Worm (Caenorhabditis elegans) whole organism, L1 larva: ENCODE results near the gene nhr-58.

ENCODE experiments used
- C04F5.9 ChIP-seq: sonication (generic microtip); optimal IDR thresholded peaks from 2 replicates; lab custom pipeline; 2016; ENCODE audit warnings: missing genetic modification characterization, missing compliant biosample characterization
- C16A3.4 ChIP-seq: fragments of 150-350 bp; optimal IDR thresholded peaks from 2 replicates; lab custom pipeline; 2014; ENCODE audit warnings: missing biosample characterization, missing genetic modification characterization
- F16B12.6 ChIP-seq: fragments of 150-350 bp; optimal IDR thresholded peaks from 2 replicates; lab custom pipeline; 2014; ENCODE audit warnings: missing biosample characterization, missing genetic modification characterization
- Y116A8C.19 ChIP-seq: sonication (generic microtip); optimal IDR thresholded peaks from 2 replicates; lab custom pipeline; 2016; ENCODE audit warnings: missing compliant biosample characterization, missing genetic modification characterization, borderline replicate concordance
- blmp-1 ChIP-seq: fragments of 150-350 bp; optimal IDR thresholded peaks from 2 replicates; lab custom pipeline; 2014; ENCODE audit warnings: missing biosample characterization, missing genetic modification characterization
- ceh-8 ChIP-seq: fragments of 200-800 bp; sonication (Bioruptor generic); optimal IDR thresholded peaks from 2 replicates; lab custom pipeline; 2018; ENCODE audit warnings: mild to moderate bottlenecking, missing genetic modification characterization, moderate library complexity, missing compliant biosample characterization
- ceh-88 ChIP-seq: fragments of 200-800 bp; sonication (Bioruptor generic); IDR thresholded peaks from 2 replicates; pipeline ENCODE4 v1.3.6; 2022; ENCODE audit warnings: missing genetic modification characterization, missing compliant biosample characterization
- dpl-1 ChIP-seq, 3 experiments: fragments of 150-350 bp in 2 of 3; sonication (generic microtip) in 1 of 3; optimal IDR thresholded peaks; 2 replicates each; lab custom pipeline; 2014 to 2017; ENCODE audit warnings: missing biosample characterization in 3 of 3, missing genetic modification characterization in 3 of 3, missing genetic modification reagents in 3 of 3
- efl-1 ChIP-seq, 4 experiments: fragments of 150-350 bp; optimal IDR thresholded peaks in 3 of 4; peaks in 1 of 4; 1 replicate in 1 of 4; 2 replicates in 3 of 4; lab custom pipeline; 2014; ENCODE audit warnings: missing biosample characterization in 2 of 4, missing genetic modification characterization in 2 of 4, missing genetic modification reagents in 2 of 4
- egl-13 ChIP-seq: sonication (generic microtip); optimal IDR thresholded peaks from 2 replicates; lab custom pipeline; 2016; ENCODE audit warnings: missing genotype, missing genetic modification reagents, missing genetic modification characterization, missing compliant biosample characterization
- elt-2 ChIP-seq: sonication (generic microtip); optimal IDR thresholded peaks from 2 replicates; lab custom pipeline; 2016; ENCODE audit warnings: missing genetic modification characterization, mild to moderate bottlenecking, inconsistent platforms, missing compliant biosample characterization, missing genetic modification reagents
- elt-3 ChIP-seq, 6 experiments: fragments of 150-350 bp in 1 of 6; sonication (generic microtip); optimal IDR thresholded peaks; 2 replicates each; lab custom pipeline; 2017 to 2018; ENCODE audit warnings: missing biosample characterization in 6 of 6, missing genetic modification characterization in 6 of 6, inconsistent platforms in 1 of 6
- fkh-10 ChIP-seq: sonication (generic microtip); optimal IDR thresholded peaks from 2 replicates; lab custom pipeline; 2017; ENCODE audit warnings: missing biosample characterization, missing genetic modification reagents, missing genetic modification characterization
- fos-1 ChIP-seq: fragments of 150-350 bp; optimal IDR thresholded peaks from 2 replicates; lab custom pipeline; 2014; ENCODE audit warnings: missing biosample characterization, missing genetic modification characterization
- grh-1 ChIP-seq: fragments of 200-800 bp; sonication (Bioruptor generic); IDR thresholded peaks from 2 replicates; pipeline ENCODE4 v1.3.6; 2022; ENCODE audit warnings: missing genetic modification reagents, missing genetic modification characterization, missing compliant biosample characterization
- hlh-4 ChIP-seq: sonication (generic microtip); optimal IDR thresholded peaks from 2 replicates; lab custom pipeline; 2016; ENCODE audit warnings: mild to moderate bottlenecking, missing genetic modification characterization, missing compliant biosample characterization
- lin-13 ChIP-seq: fragments of 150-350 bp; optimal IDR thresholded peaks from 2 replicates; lab custom pipeline; 2014; ENCODE audit warnings: missing biosample characterization, missing genetic modification reagents, missing genetic modification characterization
- lin-15B ChIP-seq: fragments of 150-350 bp; sonication (generic microtip); optimal IDR thresholded peaks from 3 replicates; lab custom pipeline; 2014; ENCODE audit warnings: missing biosample characterization, missing genetic modification characterization
- lin-35 ChIP-seq, 2 experiments: fragments of 150-350 bp; optimal IDR thresholded peaks; 2 replicates each; lab custom pipeline; 2014; ENCODE audit warnings: missing biosample characterization in 2 of 2, missing genetic modification characterization in 2 of 2, missing genetic modification reagents in 2 of 2
- lir-3 ChIP-seq: sonication (generic microtip); optimal IDR thresholded peaks from 2 replicates; lab custom pipeline; 2016; ENCODE audit warnings: mild to moderate bottlenecking, missing genetic modification characterization, moderate library complexity, missing compliant biosample characterization; ENCODE audit not compliant: poor library complexity
- mab-9 ChIP-seq: fragments of 200-800 bp; sonication (Bioruptor generic); IDR thresholded peaks from 2 replicates; pipeline ENCODE4 v1.3.6; 2022; ENCODE audit warnings: missing genetic modification reagents, missing genetic modification characterization, missing compliant biosample characterization
- mdl-1 ChIP-seq, 2 experiments: fragments of 150-350 bp; optimal IDR thresholded peaks; 2 replicates each; lab custom pipeline; 2014 to 2017; ENCODE audit warnings: missing biosample characterization in 2 of 2, missing genetic modification characterization in 2 of 2, inconsistent platforms in 1 of 2
- mep-1 ChIP-seq: fragments of 150-350 bp; optimal IDR thresholded peaks from 2 replicates; lab custom pipeline; 2014; ENCODE audit warnings: missing biosample characterization, missing genetic modification characterization
- nhr-71 ChIP-seq: sonication (generic microtip); optimal IDR thresholded peaks from 2 replicates; lab custom pipeline; 2016; ENCODE audit warnings: mild to moderate bottlenecking, missing genetic modification characterization, moderate library complexity, missing compliant biosample characterization
- nhr-76 ChIP-seq: sonication (generic microtip); optimal IDR thresholded peaks from 2 replicates; lab custom pipeline; 2017; ENCODE audit warnings: missing biosample characterization, missing genetic modification characterization
- nhr-77 ChIP-seq: fragments of 150-350 bp; optimal IDR thresholded peaks from 2 replicates; lab custom pipeline; 2014; ENCODE audit warnings: missing biosample characterization, missing genetic modification characterization
- nhr-85 ChIP-seq: sonication (generic microtip); peaks from one replicate; lab custom pipeline; 2016; ENCODE audit warnings: missing genetic modification characterization, inconsistent platforms, missing compliant biosample characterization
- snu-23 ChIP-seq: sonication (generic microtip); optimal IDR thresholded peaks from 2 replicates; lab custom pipeline; 2016; ENCODE audit warnings: missing genetic modification characterization, missing compliant biosample characterization
- sptf-1 ChIP-seq: fragments of 150-350 bp; optimal IDR thresholded peaks from 2 replicates; lab custom pipeline; 2014; ENCODE audit warnings: missing biosample characterization, missing genetic modification characterization
- swsn-7 ChIP-seq: sonication (generic microtip); optimal IDR thresholded peaks from 2 replicates; lab custom pipeline; 2016; ENCODE audit warnings: missing genetic modification characterization, missing compliant biosample characterization
- unc-86 ChIP-seq: sonication (generic microtip); optimal IDR thresholded peaks from 2 replicates; lab custom pipeline; 2016; ENCODE audit warnings: missing genetic modification characterization, missing compliant biosample characterization
- unc-98 ChIP-seq: fragments of 200-800 bp; sonication (Bioruptor generic); IDR thresholded peaks from 2 replicates; pipeline ENCODE4 v1.3.6; 2022; ENCODE audit warnings: missing genetic modification characterization, missing compliant biosample characterization
- ztf-11 ChIP-seq, 2 experiments: sonication (generic microtip); optimal IDR thresholded peaks; 2 replicates each; lab custom pipeline; 2016 to 2017; ENCODE audit warnings: missing genetic modification characterization in 2 of 2, missing biosample characterization in 1 of 2, missing compliant biosample characterization in 1 of 2

The nhr-58 gene

DNA sequence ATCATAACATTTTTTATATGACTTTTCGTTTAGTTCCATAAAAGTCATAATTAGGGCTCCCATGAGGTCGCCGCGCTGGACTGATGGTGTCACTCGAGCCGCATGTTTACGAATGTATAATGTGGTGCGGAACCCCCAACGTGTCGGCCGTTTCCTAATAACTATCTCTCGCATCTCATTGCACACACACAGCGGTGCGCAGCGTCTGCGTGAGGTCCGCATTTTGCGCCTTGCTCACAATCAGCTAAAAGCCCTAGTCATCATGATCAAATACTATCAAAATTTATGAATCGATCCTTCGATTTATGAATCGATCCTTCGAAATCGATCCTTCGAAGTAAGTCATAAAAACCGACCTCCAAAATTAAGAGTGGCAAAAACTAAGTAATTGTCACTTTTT, 27.9 kb downstream of the nhr-58 start, which contains the start of gene srx-7:
Gene srx-7 (plus strand): TSS at position 256 of the 400 bp plus-strand sequence.
- TF ChIP-seq mab-9 (GFP tag; lab: Robert Waterston, UW), result no peak
- no peak for TF ChIP-seq lin-15B (tag; lab: Kevin White, UChicago)
- TF ChIP-seq C04F5.9 (tag; lab: Kevin White, UChicago), result no peak
- TF ChIP-seq unc-98 (GFP tag; lab: Robert Waterston, UW), result no peak
- no peak for TF ChIP-seq swsn-7 (tag; lab: Kevin White, UChicago)
- no peak for TF ChIP-seq elt-3 (tag; optimal IDR thresholded peaks at IDR 0.05; lab: Kevin White, UChicago)
- TF ChIP-seq dpl-1 (GFP tag; optimal IDR thresholded peaks at IDR 0.05; lab: Kevin White, UChicago), result no peak
- no peak for TF ChIP-seq efl-1 (optimal IDR thresholded peaks at IDR 0.05; lab: Kevin White, UChicago)
- no peak for TF ChIP-seq efl-1 (GFP tag; optimal IDR thresholded peaks at IDR 0.05 in 1 of 2; lab: Kevin White, UChicago)
- no peak for TF ChIP-seq lin-13 (GFP tag; lab: Kevin White, UChicago)
- no peak for TF ChIP-seq egl-13 (tag; lab: Kevin White, UChicago)
- TF ChIP-seq nhr-76 (tag; lab: Kevin White, UChicago), result no peak
- no peak for TF ChIP-seq mep-1 (tag; lab: Kevin White, UChicago)
- TF ChIP-seq fos-1 (tag; lab: Kevin White, UChicago), result no peak
- no peak for TF ChIP-seq ceh-88 (GFP tag; lab: Robert Waterston, UW)

DNA sequence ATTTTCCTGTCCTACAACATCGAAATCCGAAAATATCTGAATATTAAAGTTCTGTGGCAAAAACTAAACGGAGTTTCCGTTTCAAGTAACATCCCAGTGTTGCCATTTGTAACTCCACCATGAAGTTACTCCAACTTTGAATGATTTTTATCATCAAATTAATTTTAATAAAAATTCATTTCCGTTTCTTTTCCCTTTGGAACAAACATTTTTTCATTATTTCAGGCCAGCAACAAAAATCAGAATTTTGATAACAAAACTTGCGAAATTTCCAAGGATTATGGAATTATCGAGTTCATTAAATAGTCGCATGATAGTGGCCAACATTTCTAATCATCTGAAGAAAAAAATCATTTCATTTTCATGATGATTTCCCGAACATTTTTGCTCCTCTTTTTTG, 30.8 kb downstream of the nhr-58 start, which contains the start of gene C14C6.2:
Gene C14C6.2 (plus strand): TSS at position 301 of the 400 bp plus-strand sequence.
- TF ChIP-seq fkh-10, result no peak
- TF ChIP-seq lin-15B (tag; lab: Kevin White, UChicago), result no peak
- TF ChIP-seq snu-23 (GFP tag; lab: Kevin White, UChicago), result no peak
- no peak for TF ChIP-seq unc-86 (tag; lab: Kevin White, UChicago)
- no peak for TF ChIP-seq nhr-71
- no peak for TF ChIP-seq C16A3.4 (tag; lab: Kevin White, UChicago)
- no peak for TF ChIP-seq fos-1 (tag; lab: Kevin White, UChicago)
- TF ChIP-seq grh-1, result no peak
- no peak for TF ChIP-seq blmp-1 (tag; lab: Kevin White, UChicago)
- no peak for TF ChIP-seq lir-3 (tag; lab: Kevin White, UChicago)
- TF ChIP-seq ztf-11 (tag; optimal IDR thresholded peaks at IDR 0.05; lab: Kevin White, UChicago), result no peak
- no peak for TF ChIP-seq nhr-85 (tag; lab: Kevin White, UChicago)
- TF ChIP-seq efl-1 (optimal IDR thresholded peaks at IDR 0.05; lab: Kevin White, UChicago), result no peak
- TF ChIP-seq efl-1 (GFP tag; optimal IDR thresholded peaks at IDR 0.05 in 1 of 2; lab: Kevin White, UChicago), result no peak
- TF ChIP-seq lin-35 (GFP tag; optimal IDR thresholded peaks at IDR 0.05; lab: Kevin White, UChicago), result no peak
- TF ChIP-seq elt-2 (tag; lab: Kevin White, UChicago), result no peak
- TF ChIP-seq dpl-1 (GFP tag; optimal IDR thresholded peaks at IDR 0.05; lab: Kevin White, UChicago), result no peak

DNA sequence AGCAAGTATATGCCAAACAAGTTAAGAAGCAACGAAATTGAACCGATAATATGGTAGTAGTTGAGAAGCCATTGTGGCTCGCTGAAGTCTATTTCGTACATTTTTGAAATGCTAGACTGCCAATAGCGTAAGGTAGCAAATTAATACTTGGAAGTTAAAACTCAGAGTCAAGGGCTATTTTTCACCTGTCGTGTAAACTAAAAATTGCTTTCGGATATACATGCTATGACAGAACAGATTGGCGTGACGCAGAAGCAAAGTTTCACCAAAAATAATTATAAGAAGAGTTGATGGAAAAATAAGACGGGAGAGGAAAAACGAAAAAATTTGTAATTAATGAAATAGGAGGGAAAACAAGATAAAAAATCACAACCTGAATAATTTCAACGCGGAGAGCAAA, 33.9 kb downstream of the nhr-58 start, which contains the start of gene sri-73:
Gene sri-73 (minus strand): TSS at position 101 of the 400 bp plus-strand sequence.
- TF ChIP-seq unc-86 (tag; lab: Kevin White, UChicago) (no peak), efl-1 (optimal IDR thresholded peaks at IDR 0.05; lab: Kevin White, UChicago) (no peak), efl-1 (GFP tag; optimal IDR thresholded peaks at IDR 0.05 in 1 of 2; lab: Kevin White, UChicago) (no peak), mdl-1 (tag; optimal IDR thresholded peaks at IDR 0.05; lab: Kevin White, UChicago) (no peak), mep-1 (tag; lab: Kevin White, UChicago) (no peak), nhr-77 (no peak), ceh-8 (GFP tag; lab: Kevin White, UChicago) (no peak), Y116A8C.19 (tag; lab: Kevin White, UChicago) (no peak)

DNA sequence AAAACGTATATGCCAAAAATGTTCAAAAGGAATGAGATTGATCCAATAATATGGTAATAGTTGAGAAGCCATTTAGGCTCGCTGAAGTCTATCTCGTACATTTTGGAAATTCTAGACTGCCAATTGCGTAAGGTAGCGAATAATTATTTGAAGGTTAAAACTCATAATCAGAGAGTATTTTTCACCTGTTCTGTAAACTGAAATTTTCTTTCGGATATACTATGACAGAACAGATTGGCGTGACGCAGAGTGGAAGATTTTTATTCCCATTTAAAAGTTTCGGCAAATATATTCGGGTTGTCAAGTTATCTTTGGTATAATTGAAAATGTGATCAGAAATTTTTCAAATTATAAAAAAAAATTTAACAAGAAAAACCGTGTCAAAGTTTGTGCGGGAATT, 36.0 kb downstream of the nhr-58 start, which contains the start of gene sri-72:
Gene sri-72 (minus strand): TSS at position 101 of the 400 bp plus-strand sequence.
- TF ChIP-seq lin-13 (GFP tag; lab: Kevin White, UChicago) (no peak), F16B12.6 (tag; lab: Kevin White, UChicago) (no peak), sptf-1 (no peak), hlh-4 (no peak), blmp-1 (tag; lab: Kevin White, UChicago) (no peak)
